Worm (Caenorhabditis elegans) whole organism, young adult: ENCODE measurements around the gene fbxl-5.

Experiments
- F33H1.4 ChIP-seq: fragments of 200-800 bp; sonication (Bioruptor generic); IDR thresholded peaks from 2 replicates; pipeline ENCODE4 v1.3.6; 2022; ENCODE audit warnings: missing genetic modification reagents, missing genetic modification characterization, missing compliant biosample characterization
- F49E8.2 ChIP-seq: sonication (generic microtip); optimal IDR thresholded peaks from 3 replicates; lab custom pipeline; 2017; ENCODE audit warnings: missing genetic modification characterization, mild to moderate bottlenecking, missing compliant biosample characterization, antibody characterized with exemption, moderate library complexity; ENCODE audit not compliant: insufficient read depth
- K11D2.4 ChIP-seq: fragments of 200-800 bp; sonication (Bioruptor generic); IDR thresholded peaks from 2 replicates; pipeline ENCODE4 v1.3.6; 2022; ENCODE audit warnings: missing genetic modification reagents, missing genetic modification characterization, missing compliant biosample characterization
- T07F8.4 ChIP-seq: sonication (generic microtip); optimal IDR thresholded peaks from 2 replicates; lab custom pipeline; 2016; ENCODE audit warnings: mild to moderate bottlenecking, missing genetic modification characterization, moderate library complexity, missing compliant biosample characterization
- akir-1 ChIP-seq: fragments of 200-800 bp; sonication (Bioruptor generic); optimal IDR thresholded peaks from 2 replicates; lab custom pipeline; 2018; ENCODE audit warnings: mild to moderate bottlenecking, missing genetic modification characterization, moderate library complexity, missing compliant biosample characterization
- atf-7 ChIP-seq: sonication (generic microtip); optimal IDR thresholded peaks from 2 replicates; lab custom pipeline; 2017; ENCODE audit warnings: mild to moderate bottlenecking, missing genetic modification characterization, missing compliant biosample characterization
- athp-1 ChIP-seq: sonication (generic microtip); optimal IDR thresholded peaks from 2 replicates; lab custom pipeline; 2017; ENCODE audit warnings: mild to moderate bottlenecking, missing genetic modification characterization, missing compliant biosample characterization
- attf-5 ChIP-seq: fragments of 200-800 bp; sonication (Bioruptor generic); optimal IDR thresholded peaks from 2 replicates; lab custom pipeline; 2018; ENCODE audit warnings: mild to moderate bottlenecking, missing genetic modification characterization, missing compliant biosample characterization
- attf-6 ChIP-seq: fragments of 200-800 bp; sonication (Bioruptor generic); IDR thresholded peaks from 2 replicates; pipeline ENCODE4 v1.3.6; 2022; ENCODE audit warnings: missing genetic modification reagents, missing genetic modification characterization, missing compliant biosample characterization
- bed-1 ChIP-seq: fragments of 200-800 bp; sonication (Bioruptor generic); IDR thresholded peaks from 2 replicates; pipeline ENCODE4 v1.3.6; 2022; ENCODE audit warnings: missing genetic modification reagents, missing genetic modification characterization, missing compliant biosample characterization
- cebp-1 ChIP-seq, 2 experiments: fragments of 200-800 bp in 1 of 2; sonication (Bioruptor generic) in 1 of 2; sonication (generic microtip) in 1 of 2; IDR thresholded peaks in 1 of 2; optimal IDR thresholded peaks in 1 of 2; 2 replicates each; pipeline versions ENCODE4 v1.3.6 to Lab custom; 2017 to 2022; ENCODE audit warnings: missing compliant biosample characterization in 2 of 2, missing genetic modification characterization in 2 of 2, mild to moderate bottlenecking in 1 of 2, missing genetic modification reagents in 1 of 2, moderate library complexity in 1 of 2
- ceh-27 ChIP-seq: fragments of 200-800 bp; sonication (Bioruptor generic); optimal IDR thresholded peaks from 2 replicates; lab custom pipeline; 2018; ENCODE audit warnings: mild to moderate bottlenecking, missing genetic modification characterization, moderate library complexity, missing compliant biosample characterization
- ceh-91 ChIP-seq: fragments of 200-800 bp; sonication (Bioruptor generic); IDR thresholded peaks from 2 replicates; pipeline ENCODE4 v1.3.6; 2022; ENCODE audit warnings: missing genetic modification reagents, missing genetic modification characterization, missing compliant biosample characterization
- chd-7 ChIP-seq: sonication (generic microtip); optimal IDR thresholded peaks from 2 replicates; lab custom pipeline; 2016; ENCODE audit warnings: mild to moderate bottlenecking, missing genetic modification characterization, moderate library complexity, missing compliant biosample characterization
- dpff-1 ChIP-seq: sonication (generic microtip); optimal IDR thresholded peaks from 2 replicates; lab custom pipeline; 2017; ENCODE audit warnings: mild to moderate bottlenecking, missing genetic modification characterization, missing compliant biosample characterization
- dpl-1 ChIP-seq: fragments of 150-350 bp; optimal IDR thresholded peaks from 2 replicates; lab custom pipeline; 2014; ENCODE audit warnings: missing biosample characterization, missing genetic modification reagents, missing genetic modification characterization
- efl-1 ChIP-seq: fragments of 150-350 bp; optimal IDR thresholded peaks from 2 replicates; lab custom pipeline; 2014; ENCODE audit warnings: missing biosample characterization, missing genetic modification reagents, missing genetic modification characterization
- egrh-3 ChIP-seq: fragments of 200-800 bp; sonication (Bioruptor generic); IDR thresholded peaks from 2 replicates; pipeline ENCODE4 v1.3.6; 2022; ENCODE audit warnings: missing genetic modification reagents, missing genetic modification characterization, missing compliant biosample characterization
- ekl-4 ChIP-seq: fragments of 200-800 bp; sonication (Bioruptor generic); IDR thresholded peaks from 2 replicates; pipeline ENCODE4 v1.3.6; 2022; ENCODE audit warnings: missing genetic modification reagents, missing genetic modification characterization, missing compliant biosample characterization
- him-1 ChIP-seq: sonication (generic microtip); optimal IDR thresholded peaks from 2 replicates; lab custom pipeline; 2016; ENCODE audit warnings: missing genotype, missing genetic modification reagents, missing genetic modification characterization, missing compliant biosample characterization
- hlh-12 ChIP-seq: sonication (generic microtip); optimal IDR thresholded peaks from 2 replicates; lab custom pipeline; 2016; ENCODE audit warnings: missing genetic modification characterization, missing compliant biosample characterization
- hlh-26 ChIP-seq: fragments of 200-800 bp; sonication (Bioruptor generic); conservative IDR thresholded peaks from 2 replicates; pipeline ENCODE4 v1.3.6; 2022; ENCODE audit warnings: missing genetic modification reagents, missing genetic modification characterization, missing compliant biosample characterization
- hmg-1.2 ChIP-seq: fragments of 200-800 bp; sonication (Bioruptor generic); IDR thresholded peaks from 2 replicates; pipeline ENCODE4 v1.3.6; 2022; ENCODE audit warnings: missing genetic modification reagents, missing genetic modification characterization, missing compliant biosample characterization
- hsf-1 ChIP-seq: fragments of 200-800 bp; sonication (Bioruptor generic); IDR thresholded peaks from 2 replicates; pipeline ENCODE4 v1.3.6; 2022; ENCODE audit warnings: missing genetic modification reagents, missing genetic modification characterization, missing compliant biosample characterization
- lin-35 ChIP-seq, 3 experiments: fragments of 150-350 bp in 2 of 3; sonication (generic microtip) in 1 of 3; optimal IDR thresholded peaks; 2 replicates each; lab custom pipeline; 2014 to 2018; ENCODE audit warnings: missing biosample characterization in 3 of 3, missing genetic modification characterization in 3 of 3, missing genetic modification reagents in 3 of 3
- lin-40 ChIP-seq: sonication (generic microtip); optimal IDR thresholded peaks from 2 replicates; lab custom pipeline; 2016; ENCODE audit warnings: missing genetic modification characterization, mild to moderate bottlenecking, missing compliant biosample characterization, missing genotype, missing genetic modification reagents
- lir-1 ChIP-seq: fragments of 200-800 bp; sonication (Bioruptor generic); conservative IDR thresholded peaks from 2 replicates; pipeline ENCODE4 v1.3.6; 2022; ENCODE audit warnings: missing genetic modification reagents, missing genetic modification characterization, missing compliant biosample characterization
- lsy-27 ChIP-seq: sonication (generic microtip); optimal IDR thresholded peaks from 2 replicates; lab custom pipeline; 2017; ENCODE audit warnings: missing genetic modification characterization, mild to moderate bottlenecking, missing compliant biosample characterization, antibody characterized with exemption, missing genotype, borderline replicate concordance; ENCODE audit not compliant: insufficient read depth
- madf-3 ChIP-seq: fragments of 200-800 bp; sonication (Bioruptor generic); IDR thresholded peaks from 2 replicates; pipeline ENCODE4 v1.3.6; 2022; ENCODE audit warnings: missing genetic modification reagents, missing genetic modification characterization, missing compliant biosample characterization
- madf-6 ChIP-seq: fragments of 200-800 bp; sonication (Bioruptor generic); IDR thresholded peaks from 2 replicates; pipeline ENCODE4 v1.3.6; 2022; ENCODE audit warnings: missing genetic modification reagents, missing genetic modification characterization, missing compliant biosample characterization
- mcd-1 ChIP-seq: fragments of 200-800 bp; sonication (Bioruptor generic); IDR thresholded peaks from 2 replicates; pipeline ENCODE4 v1.3.6; 2022; ENCODE audit warnings: missing genetic modification reagents, missing genetic modification characterization, missing compliant biosample characterization
- mel-28 ChIP-seq: sonication (generic microtip); optimal IDR thresholded peaks from 2 replicates; lab custom pipeline; 2016; ENCODE audit warnings: borderline replicate concordance, mild to moderate bottlenecking, missing genetic modification characterization, missing compliant biosample characterization
- nfyb-1 ChIP-seq: fragments of 200-800 bp; sonication (Bioruptor generic); IDR thresholded peaks from 2 replicates; pipeline ENCODE4 v1.3.6; 2022; ENCODE audit warnings: missing genetic modification reagents, missing genetic modification characterization, missing compliant biosample characterization
- nhr-80 ChIP-seq: sonication (generic microtip); optimal IDR thresholded peaks from 2 replicates; lab custom pipeline; 2016; ENCODE audit warnings: missing genetic modification characterization, missing compliant biosample characterization
- pbrm-1 ChIP-seq: fragments of 200-800 bp; sonication (Bioruptor generic); IDR thresholded peaks from 2 replicates; pipeline ENCODE4 v1.3.6; 2022; ENCODE audit warnings: missing genetic modification reagents, missing genetic modification characterization, missing compliant biosample characterization
- rpc-1 ChIP-seq, 2 experiments: fragments of 150-350 bp in 1 of 2; sonication (generic microtip) in 1 of 2; optimal IDR thresholded peaks; 2 replicates each; lab custom pipeline; 2014 to 2018; ENCODE audit warnings: missing biosample characterization in 1 of 2, missing genetic modification characterization in 1 of 2, missing genetic modification reagents in 1 of 2, missing genotype in 1 of 2
- snpc-1.1 ChIP-seq: sonication (generic microtip); optimal IDR thresholded peaks from 2 replicates; lab custom pipeline; 2017; ENCODE audit warnings: missing genetic modification characterization, mild to moderate bottlenecking, missing compliant biosample characterization, antibody characterized with exemption, moderate library complexity, missing genotype, missing genetic modification reagents; ENCODE audit not compliant: insufficient read depth
- snpc-3.4 ChIP-seq: sonication (generic microtip); optimal IDR thresholded peaks from 2 replicates; lab custom pipeline; 2017; ENCODE audit warnings: missing genetic modification characterization, mild to moderate bottlenecking, missing compliant biosample characterization, antibody characterized with exemption, moderate library complexity, missing genotype, missing genetic modification reagents
- somi-1 ChIP-seq: fragments of 200-800 bp; sonication (Bioruptor generic); optimal IDR thresholded peaks from 2 replicates; lab custom pipeline; 2018; ENCODE audit warnings: mild to moderate bottlenecking, missing genetic modification characterization, missing compliant biosample characterization
- tbp1 ChIP-seq: fragments of 200-800 bp; sonication (Bioruptor generic); optimal IDR thresholded peaks from 2 replicates; lab custom pipeline; 2018; ENCODE audit warnings: mild to moderate bottlenecking, missing genetic modification characterization, missing compliant biosample characterization
- tlf-1 ChIP-seq: fragments of 200-800 bp; sonication (Bioruptor generic); optimal IDR thresholded peaks from 2 replicates; lab custom pipeline; 2018; ENCODE audit warnings: mild to moderate bottlenecking, missing genetic modification characterization, missing compliant biosample characterization
- xnd-1 ChIP-seq: sonication (generic microtip); optimal IDR thresholded peaks from 2 replicates; lab custom pipeline; 2016; ENCODE audit warnings: missing genotype, missing genetic modification reagents, missing genetic modification characterization, missing compliant biosample characterization
- zfh-2 ChIP-seq: fragments of 200-800 bp; sonication (Bioruptor generic); conservative IDR thresholded peaks from 2 replicates; pipeline ENCODE4 v1.3.6; 2022; ENCODE audit warnings: missing genetic modification reagents, missing genetic modification characterization, missing compliant biosample characterization
- ztf-18 ChIP-seq: sonication (generic microtip); optimal IDR thresholded peaks from 2 replicates; lab custom pipeline; 2016; ENCODE audit warnings: missing genotype, mild to moderate bottlenecking, missing genetic modification characterization, missing compliant biosample characterization

Gene fbxl-5

DNA sequence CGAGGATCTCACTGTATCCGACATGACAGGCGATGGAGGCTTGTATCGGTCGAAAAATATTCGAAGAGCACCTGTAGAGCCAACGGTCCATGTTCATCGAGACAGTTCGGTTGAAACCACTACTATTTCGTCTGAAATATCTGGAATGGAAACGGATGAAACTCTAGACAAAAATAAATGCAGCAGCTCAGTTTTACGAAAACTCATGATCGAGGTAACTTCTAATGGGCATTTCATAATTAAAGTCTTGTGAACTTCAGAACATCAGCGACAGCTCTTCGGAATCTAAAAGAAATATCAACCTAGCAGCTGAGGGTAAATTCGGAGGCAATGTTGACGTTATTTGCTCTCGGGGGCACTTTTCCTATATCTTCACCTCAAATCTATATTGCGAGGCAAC is 32.5 kb downstream of the fbxl-5 start (continued):
- TF ChIP-seq attf-6 (GFP tag; lab: Robert Waterston, UW), result peak; percentile 16; the same call in 1 of the 2 replicates
- TF ChIP-seq lsy-27 (tag; lab: Kevin White, UChicago), result no peak
- no peak for TF ChIP-seq athp-1
- TF ChIP-seq mcd-1 (GFP tag; lab: Robert Waterston, UW), result peak; percentile 21; the same call in 1 of the 2 replicates
- TF ChIP-seq ztf-18, result no peak
- no peak for TF ChIP-seq zfh-2 (GFP tag; lab: Robert Waterston, UW)
- no peak for TF ChIP-seq mel-28 (tag; lab: Kevin White, UChicago)
- no peak for TF ChIP-seq atf-7 (tag; lab: Kevin White, UChicago)
- TF ChIP-seq egrh-3 (GFP tag; lab: Robert Waterston, UW), result no peak
- TF ChIP-seq T07F8.4 (tag; lab: Kevin White, UChicago), result no peak
- TF ChIP-seq cebp-1 (GFP tag; IDR thresholded peaks at IDR 0.05; lab: Robert Waterston, UW), result no peak
- TF ChIP-seq cebp-1 (tag; optimal IDR thresholded peaks at IDR 0.05; lab: Kevin White, UChicago), result no peak
- TF ChIP-seq hlh-26 (GFP tag; lab: Robert Waterston, UW), result no peak
- TF ChIP-seq bed-1 (GFP tag; lab: Robert Waterston, UW), result no peak
- no peak for TF ChIP-seq ceh-27
- no peak for TF ChIP-seq snpc-3.4
- TF ChIP-seq lir-1 (GFP tag; lab: Robert Waterston, UW), result no peak
- TF ChIP-seq hsf-1, result 0 out of 2 replicates have a peak, but pooled peaks have one; percentile 66
- no peak for TF ChIP-seq attf-5 (GFP tag; lab: Kevin White, UChicago)
- TF ChIP-seq lin-40 (tag; lab: Kevin White, UChicago), result no peak
- TF ChIP-seq akir-1 (GFP tag; lab: Kevin White, UChicago), result no peak
- TF ChIP-seq him-1 (tag; lab: Kevin White, UChicago), result no peak
- no peak for TF ChIP-seq dpff-1 (tag; lab: Kevin White, UChicago)

DNA sequence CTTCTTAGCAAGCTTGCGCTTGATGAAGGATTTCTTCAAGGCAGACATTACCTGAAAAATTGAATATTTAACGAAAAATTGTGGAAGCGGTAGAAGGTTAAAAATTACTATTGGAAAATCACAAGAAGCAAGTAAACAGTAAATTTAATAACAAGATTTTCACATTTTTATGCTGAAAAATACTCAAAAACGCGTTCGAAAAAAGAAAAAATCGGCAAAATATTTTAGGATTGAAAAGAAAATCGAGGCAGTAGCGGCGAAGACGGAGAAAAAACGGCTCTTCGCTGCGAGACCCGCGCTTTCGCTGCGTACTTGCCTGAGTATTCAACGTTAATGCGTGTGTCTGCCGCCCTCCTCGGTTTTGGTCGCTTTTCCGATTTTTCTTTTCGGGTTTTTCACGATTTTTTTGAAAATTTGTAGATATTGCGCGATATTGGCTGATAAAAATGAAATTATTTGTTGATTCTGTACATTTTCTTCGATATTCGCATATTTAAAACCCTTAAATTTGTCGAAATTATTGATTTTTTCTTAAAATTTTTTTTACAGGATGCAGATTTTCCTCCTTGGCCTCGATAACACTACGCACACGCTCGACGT is 33.4 kb downstream of the fbxl-5 start, which contains the start of the genes rpl-39 and rps-30:
TSS of gene rpl-39 (minus strand) at position 51 of the 600 bp plus-strand sequence.
TSS of gene rps-30 (plus strand) at position 550 of the 600 bp plus-strand sequence.
- TF ChIP-seq efl-1 (GFP tag; lab: Kevin White, UChicago) (peak; percentile 24), madf-6 (GFP tag; lab: Robert Waterston, UW) (peak; percentile 46; the same call in 1 of the 2 replicates), mcd-1 (GFP tag; lab: Robert Waterston, UW) (peak; percentile 80), dpff-1 (tag; lab: Kevin White, UChicago) (no peak), cebp-1 (GFP tag; IDR thresholded peaks at IDR 0.05; lab: Robert Waterston, UW) (peak; percentile 24; the same call in 1 of the 2 replicates), cebp-1 (tag; optimal IDR thresholded peaks at IDR 0.05; lab: Kevin White, UChicago) (peak; percentile 67), F49E8.2 (peak; percentile 40), ceh-91 (GFP tag; lab: Robert Waterston, UW) (peak; percentile 78), hlh-12 (tag; lab: Kevin White, UChicago) (no peak), dpl-1 (GFP tag; lab: Kevin White, UChicago) (no peak), pbrm-1 (GFP tag; lab: Robert Waterston, UW) (peak; percentile 83), nfyb-1 (GFP tag; lab: Robert Waterston, UW) (no peak), rpc-1 (optimal IDR thresholded peaks at IDR 0.05; lab: Kevin White, UChicago) (no peak), rpc-1 (tag; optimal IDR thresholded peaks at IDR 0.05; lab: Kevin White, UChicago) (no peak), hmg-1.2 (peak; percentile 88), K11D2.4 (GFP tag; lab: Robert Waterston, UW) (peak; percentile 72), athp-1 (peak; percentile 4), F33H1.4 (peak; percentile 96), lin-35 (GFP tag; optimal IDR thresholded peaks at IDR 0.05; lab: Kevin White, UChicago) (peak in 1 of 3 experiments; percentile 53), chd-7 (tag; lab: Kevin White, UChicago) (no peak), hsf-1 (peak; percentile 62; the same call in 1 of the 2 replicates), snpc-1.1 (peak; percentile 29), somi-1 (peak; percentile 23), xnd-1 (tag; lab: Kevin White, UChicago) (no peak), tlf-1 (GFP tag; lab: Kevin White, UChicago) (peak; percentile 56), tbp1 (GFP tag; lab: Kevin White, UChicago) (peak; percentile 56), nhr-80 (tag; lab: Kevin White, UChicago) (peak; percentile 62), madf-3 (GFP tag; lab: Robert Waterston, UW) (peak; percentile 79; the same call in 1 of the 2 replicates), ekl-4 (GFP tag; lab: Robert Waterston, UW) (peak; percentile 42; the same call in 1 of the 2 replicates)
